Fruit fly (Drosophila melanogaster): ENCODE data around the gene CG14913.

CG14913 gene

DNA sequence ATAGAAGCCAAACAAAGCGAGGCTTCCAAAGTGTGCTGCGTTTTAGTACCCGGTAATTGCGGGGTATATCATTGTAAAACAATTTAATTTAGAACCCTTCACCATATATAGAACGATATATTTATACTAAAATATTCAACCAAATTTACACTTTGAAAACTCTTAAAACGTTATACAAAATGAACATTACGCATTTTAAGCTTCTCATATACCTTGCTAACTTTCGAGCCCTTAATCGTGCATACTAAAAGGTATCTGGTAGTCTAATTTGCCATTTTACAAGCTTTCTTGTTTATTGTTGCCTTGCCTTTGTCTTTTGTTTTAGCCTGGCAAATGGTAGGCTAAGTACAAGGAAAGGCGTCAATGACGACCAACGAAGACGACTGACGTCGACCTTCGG is 51.2 kb downstream of the CG14913 start:
- no peak for TF ChIP-seq Clk (GFP tag; optimal IDR thresholded peaks at IDR 0.05)
- no peak for TF ChIP-seq bab1 (GFP tag; optimal IDR thresholded peaks at IDR 0.05)
- no peak for TF ChIP-seq CG11617 (GFP tag; optimal IDR thresholded peaks at IDR 0.05)
- no peak for TF ChIP-seq CG12768 (GFP tag; optimal IDR thresholded peaks at IDR 0.05)
- no peak for TF ChIP-seq CG7101 (tag; optimal IDR thresholded peaks at IDR 0.05)
- no peak for TF ChIP-seq kay (GFP tag; ENCODE audit: borderline replicate concordance)
- TF ChIP-seq Mnt (GFP tag; optimal IDR thresholded peaks at IDR 0.05), result no peak
- no peak for TF ChIP-seq CG14711 (tag; optimal IDR thresholded peaks at IDR 0.05)
- no peak for TF ChIP-seq pad (GFP tag; optimal IDR thresholded peaks at IDR 0.05)
- no peak for TF ChIP-seq CG33017 (tag; optimal IDR thresholded peaks at IDR 0.05)
- no peak for TF ChIP-seq ovo (GFP tag; optimal IDR thresholded peaks at IDR 0.05)
- no peak for TF ChIP-seq CG5204 (GFP tag; optimal IDR thresholded peaks at IDR 0.05)

All from whole organism, adult.